Worm (Caenorhabditis elegans): ENCODE data around the gene kin-21.

Gene kin-21

ce11 chrIV:9863817-9864216, 31.1 kb downstream of the kin-21 start, which contains the start of gene K07F5.16:
Gene K07F5.16, plus strand, starts transcription at chrIV:9864117.
- TF ChIP-seq zag-1 (tag; optimal IDR thresholded peaks at IDR 0.05) (no peak), fos-1 (tag; optimal IDR thresholded peaks at IDR 0.05) (no peak), R02D3.7 (tag; optimal IDR thresholded peaks at IDR 0.05) (no peak), ama-1 (optimal IDR thresholded peaks at IDR 0.05) (no peak), tbx-2 (tag; optimal IDR thresholded peaks at IDR 0.05) (no peak), pqm-1 (tag; optimal IDR thresholded peaks at IDR 0.05) (no peak), mml-1 (tag; optimal IDR thresholded peaks at IDR 0.05) (no peak), nhr-76 (tag; optimal IDR thresholded peaks at IDR 0.05) (no peak), elt-1 (tag; optimal IDR thresholded peaks at IDR 0.05) (no peak)

- TF ChIP-seq zag-1 (tag; optimal IDR thresholded peaks at IDR 0.05): no peak
- no peak for TF ChIP-seq fos-1 (tag; optimal IDR thresholded peaks at IDR 0.05)
- TF ChIP-seq ZK546.5 (tag; optimal IDR thresholded peaks at IDR 0.05): no peak
- TF ChIP-seq skn-1 (tag; optimal IDR thresholded peaks at IDR 0.05): no peak
- no peak for TF ChIP-seq egl-5 (tag; optimal IDR thresholded peaks at IDR 0.05)
- TF ChIP-seq lsy-12 (tag; optimal IDR thresholded peaks at IDR 0.05): no peak
- TF ChIP-seq R02D3.7 (tag; optimal IDR thresholded peaks at IDR 0.05): no peak
- TF ChIP-seq ztf-11 (tag; optimal IDR thresholded peaks at IDR 0.05): no peak
- TF ChIP-seq unc-62 (GFP tag; optimal IDR thresholded peaks at IDR 0.05): no peak
- no peak for TF ChIP-seq nfya-1 (tag; optimal IDR thresholded peaks at IDR 0.05; ENCODE audit: insufficient read depth)
- no peak for TF ChIP-seq ceh-82 (tag; optimal IDR thresholded peaks at IDR 0.05)
- no peak for TF ChIP-seq elt-1 (tag; optimal IDR thresholded peaks at IDR 0.05)
- TF ChIP-seq nhr-28 (tag; optimal IDR thresholded peaks at IDR 0.05): no peak
- no peak for TF ChIP-seq hmg-11 (tag; optimal IDR thresholded peaks at IDR 0.05)
- no peak for TF ChIP-seq nhr-25 (tag; optimal IDR thresholded peaks at IDR 0.05)
- no peak for TF ChIP-seq elt-3 (tag; optimal IDR thresholded peaks at IDR 0.05)
- no peak for TF ChIP-seq lin-15B (tag; optimal IDR thresholded peaks at IDR 0.05)
- TF ChIP-seq egl-27 (tag; optimal IDR thresholded peaks at IDR 0.05): no peak
- no peak for TF ChIP-seq nhr-76 (tag; optimal IDR thresholded peaks at IDR 0.05)
Observed at ce11 chrIV:9864778-9865177, 32.1 kb downstream of the kin-21 start, which contains the start of the genes K07F5.15 and K07F5.22. Gene K07F5.15, plus strand, starts transcription at chrIV:9865078. Gene K07F5.22, plus strand, starts transcription at chrIV:9865078.

ce11 chrIV:9866865-9867264, 34.2 kb downstream of the kin-21 start:
- TF ChIP-seq ceh-16 (tag; optimal IDR thresholded peaks at IDR 0.05) (no peak), nhr-77 (tag; optimal IDR thresholded peaks at IDR 0.05) (no peak), snpc-4 (tag; optimal IDR thresholded peaks at IDR 0.05) (no peak), R02D3.7 (tag; optimal IDR thresholded peaks at IDR 0.05) (no peak), eor-1 (tag; optimal IDR thresholded peaks at IDR 0.05) (no peak), fkh-10 (GFP tag; optimal IDR thresholded peaks at IDR 0.05) (no peak), nhr-43 (tag; optimal IDR thresholded peaks at IDR 0.05; ENCODE audit: poor library complexity, severe bottlenecking) (no peak), elt-3 (tag; optimal IDR thresholded peaks at IDR 0.05) (no peak), lin-39 (tag; optimal IDR thresholded peaks at IDR 0.05) (no peak), nhr-28 (tag; optimal IDR thresholded peaks at IDR 0.05) (no peak), unc-62 (GFP tag; optimal IDR thresholded peaks at IDR 0.05) (no peak), nhr-67 (tag; optimal IDR thresholded peaks at IDR 0.05) (no peak), daf-12 (tag; optimal IDR thresholded peaks at IDR 0.05) (no peak), nfya-1 (tag; optimal IDR thresholded peaks at IDR 0.05; ENCODE audit: insufficient read depth) (no peak), egl-27 (tag; optimal IDR thresholded peaks at IDR 0.05) (no peak), elt-1 (tag; optimal IDR thresholded peaks at IDR 0.05) (no peak)

ce11 chrIV:9867915-9868314, 35.2 kb downstream of the kin-21 start:
- TF ChIP-seq nfya-1 (tag; optimal IDR thresholded peaks at IDR 0.05; ENCODE audit: insufficient read depth) (peak; percentile 29), ztf-4 (tag; optimal IDR thresholded peaks at IDR 0.05) (peak; percentile 77), nhr-237 (tag; optimal IDR thresholded peaks at IDR 0.05) (no peak), ceh-28 (tag; optimal IDR thresholded peaks at IDR 0.05) (peak; percentile 48), mdl-1 (tag; optimal IDR thresholded peaks at IDR 0.05) (peak; percentile 35), nhr-23 (tag; optimal IDR thresholded peaks at IDR 0.05) (peak; percentile 99), jun-1 (tag; optimal IDR thresholded peaks at IDR 0.05) (no peak), unc-62 (GFP tag; optimal IDR thresholded peaks at IDR 0.05) (peak; percentile 3), sea-2 (GFP tag; optimal IDR thresholded peaks at IDR 0.05) (no peak), lsy-12 (tag; optimal IDR thresholded peaks at IDR 0.05) (peak; percentile 30), nhr-25 (tag; optimal IDR thresholded peaks at IDR 0.05) (peak; percentile 93), daf-12 (tag; optimal IDR thresholded peaks at IDR 0.05) (no peak), skn-1 (tag; optimal IDR thresholded peaks at IDR 0.05) (no peak), tbx-2 (tag; optimal IDR thresholded peaks at IDR 0.05) (peak; percentile 57), elt-3 (tag; optimal IDR thresholded peaks at IDR 0.05) (peak in 2 of 3 experiments; percentile 40 to 50), nhr-43 (tag; optimal IDR thresholded peaks at IDR 0.05; ENCODE audit: poor library complexity, severe bottlenecking) (peak; percentile 99), fkh-10 (GFP tag; optimal IDR thresholded peaks at IDR 0.05) (no peak), snpc-4 (tag; optimal IDR thresholded peaks at IDR 0.05) (no peak), hmg-11 (tag; optimal IDR thresholded peaks at IDR 0.05) (no peak)

All from whole organism, L3 larva.